Fruit fly (Drosophila melanogaster) whole organism, embryonic: ENCODE measurements around the gene CG33934.

ENCODE experiments used
- Blimp-1 ChIP-seq: fragments of 200-800 bp; sonication (Bioruptor generic); optimal IDR thresholded peaks from 3 replicates; lab custom pipeline; 2018; ENCODE audit warnings: missing biosample characterization, missing genetic modification characterization, mild to moderate bottlenecking, moderate library complexity, missing genetic modification reagents
- CG10959 ChIP-seq: fragments of 200-800 bp; sonication (Bioruptor generic); IDR thresholded peaks from 2 replicates; pipeline ENCODE4 v1.3.6; 2022; ENCODE audit warnings: missing biosample characterization, missing genetic modification characterization
- CG11398 ChIP-seq: fragments of 200-800 bp; sonication (Bioruptor generic); optimal IDR thresholded peaks from 2 replicates; lab custom pipeline; 2016; ENCODE audit warnings: missing biosample characterization, missing genetic modification characterization
- CG12299 ChIP-seq: fragments of 200-800 bp; sonication (Bioruptor generic); optimal IDR thresholded peaks from 2 replicates; lab custom pipeline; 2018; ENCODE audit warnings: missing biosample characterization, mild to moderate bottlenecking, missing genetic modification characterization
- CG12659 ChIP-seq: fragments of 200-800 bp; sonication (Bioruptor generic); optimal IDR thresholded peaks from 3 replicates; lab custom pipeline; 2017; ENCODE audit warnings: mild to moderate bottlenecking, missing biosample characterization, missing genetic modification reagents, missing genetic modification characterization
- CG12769 ChIP-seq: fragments of 200-800 bp; sonication (Bioruptor generic); optimal IDR thresholded peaks from 2 replicates; lab custom pipeline; 2019; ENCODE audit warnings: missing biosample characterization, mild to moderate bottlenecking, missing genetic modification characterization, moderate library complexity
- CG14710 ChIP-seq: fragments of 200-800 bp; sonication (Bioruptor generic); optimal IDR thresholded peaks from 3 replicates; lab custom pipeline; 2019; ENCODE audit warnings: missing biosample characterization, mild to moderate bottlenecking, missing genetic modification characterization, moderate library complexity
- CG1647 ChIP-seq: fragments of 200-800 bp; sonication (Bioruptor generic); optimal IDR thresholded peaks from 3 replicates; lab custom pipeline; 2016; ENCODE audit warnings: missing biosample characterization, missing genetic modification characterization
- CG17361 ChIP-seq: fragments of 200-800 bp; sonication (Bioruptor generic); IDR thresholded peaks from 3 replicates; pipeline ENCODE4 v1.3.6; 2022; ENCODE audit warnings: missing biosample characterization, missing genetic modification characterization
- CG2678 ChIP-seq: fragments of 200-800 bp; sonication (Bioruptor generic); optimal IDR thresholded peaks from 3 replicates; lab custom pipeline; 2019; ENCODE audit warnings: missing biosample characterization, mild to moderate bottlenecking, missing genetic modification characterization, moderate library complexity
- CG30020 ChIP-seq: fragments of 200-800 bp; optimal IDR thresholded peaks from 2 replicates; lab custom pipeline; 2019; ENCODE audit warnings: missing biosample characterization, mild to moderate bottlenecking, missing genetic modification characterization, moderate library complexity
- CG4360 ChIP-seq: fragments of 200-800 bp; sonication (Bioruptor generic); IDR thresholded peaks from 2 replicates; pipeline ENCODE4 v1.3.6; 2022; ENCODE audit warnings: missing biosample characterization, missing genetic modification characterization
- CG43689 ChIP-seq: fragments of 200-800 bp; sonication (Bioruptor generic); IDR thresholded peaks from 2 replicates; pipeline ENCODE4 v1.3.6; 2022; ENCODE audit warnings: missing biosample characterization, missing genetic modification characterization
- CG4730 ChIP-seq: fragments of 200-800 bp; sonication (Bioruptor generic); IDR thresholded peaks from 2 replicates; pipeline ENCODE4 v1.3.6; 2022; ENCODE audit warnings: missing biosample characterization, missing genetic modification characterization
- CG4854 ChIP-seq: fragments of 200-800 bp; sonication (Bioruptor generic); optimal IDR thresholded peaks from 2 replicates; lab custom pipeline; 2016; ENCODE audit warnings: missing biosample characterization, missing genetic modification characterization, inconsistent platforms
- CG6765 ChIP-seq: fragments of 200-800 bp; sonication (Bioruptor generic); optimal IDR thresholded peaks from 3 replicates; lab custom pipeline; 2017; ENCODE audit warnings: missing biosample characterization, mild to moderate bottlenecking, missing genetic modification characterization
- CG6791 ChIP-seq: fragments of 200-800 bp; sonication (Bioruptor generic); IDR thresholded peaks from 3 replicates; pipeline ENCODE4 v1.3.6; 2022; ENCODE audit warnings: missing biosample characterization, missing genetic modification characterization; ENCODE audit not compliant: partially characterized antibody
- CG8478 ChIP-seq: fragments of >200 bp; optimal IDR thresholded peaks from 2 replicates; lab custom pipeline; 2018
- CkIIα-i1 ChIP-seq: fragments of 200-800 bp; sonication (Bioruptor generic); IDR thresholded peaks from 2 replicates; pipeline ENCODE4 v1.3.6; 2022; ENCODE audit warnings: missing biosample characterization, missing genetic modification characterization
- D19B ChIP-seq: fragments of 200-800 bp; sonication (Bioruptor generic); optimal IDR thresholded peaks from 2 replicates; lab custom pipeline; 2017; ENCODE audit warnings: missing biosample characterization, mild to moderate bottlenecking, missing genetic modification characterization
- Dad ChIP-seq: fragments of 200-800 bp; sonication (Bioruptor generic); optimal IDR thresholded peaks from 3 replicates; lab custom pipeline; 2016; ENCODE audit warnings: missing biosample characterization, missing genetic modification characterization
- Doc2 ChIP-seq: fragments of 200-800 bp; sonication (Bioruptor generic); IDR thresholded peaks from 2 replicates; pipeline ENCODE4 v1.3.6; 2022; ENCODE audit warnings: missing biosample characterization, missing genetic modification characterization
- Dp ChIP-seq: fragments of 200-800 bp; sonication (Bioruptor generic); optimal IDR thresholded peaks from 2 replicates; lab custom pipeline; 2018; ENCODE audit warnings: missing biosample characterization, mild to moderate bottlenecking, missing genetic modification characterization, moderate library complexity
- H15 ChIP-seq: fragments of 200-800 bp; sonication (Bioruptor generic); IDR thresholded peaks from 3 replicates; pipeline ENCODE4 v1.3.6; 2022; ENCODE audit warnings: missing biosample characterization, missing genetic modification characterization
- HLH4C ChIP-seq: fragments of 200-800 bp; sonication (Bioruptor generic); IDR thresholded peaks from 3 replicates; pipeline ENCODE4 v1.3.6; 2022; ENCODE audit warnings: missing biosample characterization, missing genetic modification characterization; ENCODE audit not compliant: partially characterized antibody
- HLHmδ ChIP-seq: fragments of 200-800 bp; sonication (Bioruptor generic); optimal IDR thresholded peaks from 2 replicates; lab custom pipeline; 2018; ENCODE audit warnings: missing biosample characterization, mild to moderate bottlenecking, missing genetic modification characterization, moderate library complexity
- Lim3 ChIP-seq: fragments of 200-800 bp; sonication (Bioruptor generic); IDR thresholded peaks from 2 replicates; pipeline ENCODE4 v1.3.6; 2022; ENCODE audit warnings: missing biosample characterization, missing genetic modification characterization
- Nf-YA ChIP-seq: fragments of 200-800 bp; sonication (Bioruptor generic); IDR thresholded peaks from 2 replicates; pipeline ENCODE4 v1.3.6; 2022; ENCODE audit warnings: missing biosample characterization, missing genetic modification characterization
- Nf-YC ChIP-seq: fragments of 200-800 bp; optimal IDR thresholded peaks from 3 replicates; lab custom pipeline; 2019; ENCODE audit warnings: missing biosample characterization, mild to moderate bottlenecking, missing genetic modification characterization, moderate library complexity
- Sox100B ChIP-seq: fragments of 200-800 bp; sonication (Bioruptor generic); optimal IDR thresholded peaks from 3 replicates; lab custom pipeline; 2018; ENCODE audit warnings: missing biosample characterization, mild to moderate bottlenecking, missing genetic modification characterization
- Vsx1 ChIP-seq: fragments of 200-800 bp; sonication (Bioruptor generic); optimal IDR thresholded peaks from 2 replicates; lab custom pipeline; 2017; ENCODE audit warnings: missing biosample characterization, mild to moderate bottlenecking, missing genetic modification characterization, missing genetic modification reagents
- chif ChIP-seq, 2 experiments: fragments of 200-800 bp; sonication (Bioruptor generic); optimal IDR thresholded peaks; 3 replicates each; lab custom pipeline; 2016; ENCODE audit warnings: missing biosample characterization in 2 of 2, missing genetic modification characterization in 2 of 2
- ci ChIP-seq: fragments of 200-800 bp; sonication (Bioruptor generic); IDR thresholded peaks from 3 replicates; pipeline ENCODE4 v1.3.6; 2022; ENCODE audit warnings: missing biosample characterization, missing genetic modification characterization
- danr ChIP-seq: fragments of 200-800 bp; sonication (Bioruptor generic); IDR thresholded peaks from 2 replicates; pipeline ENCODE4 v1.3.6; 2022; ENCODE audit warnings: missing biosample characterization, missing genetic modification characterization
- ewg ChIP-seq: fragments of 200-800 bp; sonication (Bioruptor generic); optimal IDR thresholded peaks from 3 replicates; lab custom pipeline; 2017; ENCODE audit warnings: mild to moderate bottlenecking, missing biosample characterization, missing genetic modification reagents, missing genetic modification characterization
- fd64A ChIP-seq: fragments of 200-800 bp; sonication (Bioruptor generic); optimal IDR thresholded peaks from 3 replicates; lab custom pipeline; 2018; ENCODE audit warnings: missing biosample characterization, mild to moderate bottlenecking, missing genetic modification characterization
- gro ChIP-seq: fragments of 200-800 bp; sonication (Bioruptor generic); optimal IDR thresholded peaks from 2 replicates; lab custom pipeline; 2016; ENCODE audit warnings: missing biosample characterization, missing genetic modification characterization
- her ChIP-seq: fragments of 200-800 bp; sonication (Bioruptor generic); optimal IDR thresholded peaks from 2 replicates; lab custom pipeline; 2016; ENCODE audit warnings: missing biosample characterization, missing genetic modification characterization
- insv ChIP-seq, 2 experiments: fragments of 200-800 bp; sonication (Bioruptor generic); optimal IDR thresholded peaks; 3 replicates each; lab custom pipeline; 2016 to 2018; ENCODE audit warnings: missing biosample characterization in 2 of 2, missing genetic modification characterization in 2 of 2
- kni ChIP-seq: fragments of 200-800 bp; sonication (Bioruptor generic); optimal IDR thresholded peaks from 3 replicates; lab custom pipeline; 2017; ENCODE audit warnings: mild to moderate bottlenecking, missing biosample characterization, missing genetic modification reagents, missing genetic modification characterization
- lmd ChIP-seq: fragments of 200-800 bp; sonication (Bioruptor generic); IDR thresholded peaks from 2 replicates; pipeline ENCODE4 v1.3.6; 2022; ENCODE audit warnings: missing biosample characterization, missing genetic modification characterization
- nau ChIP-seq: fragments of 200-800 bp; sonication (Bioruptor generic); optimal IDR thresholded peaks from 3 replicates; lab custom pipeline; 2017; ENCODE audit warnings: missing biosample characterization, mild to moderate bottlenecking, missing genetic modification characterization, missing genetic modification reagents
- p53 ChIP-seq: fragments of 200-800 bp; sonication (Bioruptor generic); optimal IDR thresholded peaks from 2 replicates; lab custom pipeline; 2016; ENCODE audit warnings: missing biosample characterization, missing genetic modification characterization
- pb ChIP-seq: fragments of 200-800 bp; sonication (Bioruptor generic); optimal IDR thresholded peaks from 3 replicates; lab custom pipeline; 2016; ENCODE audit warnings: missing biosample characterization, missing genetic modification characterization
- slou ChIP-seq: fragments of 200-800 bp; sonication (Bioruptor generic); optimal IDR thresholded peaks from 3 replicates; lab custom pipeline; 2016; ENCODE audit warnings: missing biosample characterization, missing genetic modification characterization
- sna ChIP-seq: fragments of 200-800 bp; sonication (Bioruptor generic); IDR thresholded peaks from 2 replicates; pipeline ENCODE4 v1.3.6; 2022; ENCODE audit warnings: missing biosample characterization, missing genetic modification characterization; ENCODE audit not compliant: partially characterized antibody
- ssp ChIP-seq: fragments of 200-800 bp; sonication (Bioruptor generic); IDR thresholded peaks from 2 replicates; pipeline ENCODE4 v1.3.6; 2022; ENCODE audit warnings: missing biosample characterization, missing genetic modification characterization
- unc-4 ChIP-seq: fragments of 200-800 bp; sonication (Bioruptor generic); IDR thresholded peaks from 2 replicates; pipeline ENCODE4 v1.3.6; 2022; ENCODE audit warnings: missing biosample characterization, missing genetic modification characterization; ENCODE audit not compliant: partially characterized antibody
- zen ChIP-seq: fragments of 200-800 bp; sonication (Bioruptor generic); optimal IDR thresholded peaks from 3 replicates; lab custom pipeline; 2018; ENCODE audit warnings: missing biosample characterization, mild to moderate bottlenecking, missing genetic modification characterization, moderate library complexity
- zfh2 ChIP-seq: fragments of 200-800 bp; sonication (Bioruptor generic); optimal IDR thresholded peaks from 2 replicates; lab custom pipeline; 2016; ENCODE audit warnings: missing biosample characterization, missing genetic modification characterization

The CG33934 gene

DNA sequence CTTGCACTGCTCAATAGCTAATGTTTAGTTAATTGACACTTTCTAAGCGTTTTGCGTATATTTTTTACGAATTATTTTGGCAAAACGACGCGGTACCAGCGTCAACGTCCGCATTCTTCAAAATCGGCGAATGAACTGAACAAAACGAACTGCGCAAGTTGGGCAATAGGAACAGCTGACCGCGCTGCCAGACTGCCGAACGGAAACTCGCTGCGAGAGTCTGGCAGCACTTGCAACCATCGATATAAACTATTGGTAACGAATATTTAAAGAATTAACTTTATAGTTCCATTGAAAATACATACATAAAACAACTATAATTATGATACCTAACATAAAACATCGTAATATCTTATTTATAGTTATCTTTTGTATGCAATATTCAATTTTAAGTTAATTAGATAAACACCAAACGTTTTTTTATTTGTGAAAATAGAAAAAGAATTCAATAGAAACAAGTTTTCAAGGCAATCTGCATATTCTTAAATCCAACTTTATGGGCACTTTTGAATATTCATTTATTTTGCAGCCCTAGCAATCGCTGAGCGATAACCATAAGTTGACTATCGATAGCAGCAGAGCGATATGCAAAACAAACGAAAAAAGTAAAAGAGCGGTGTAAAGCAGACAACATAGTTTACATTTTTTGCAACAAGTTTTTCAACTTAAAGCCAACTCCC lies 34.0 kb upstream of the CG33934 start, which contains the start of the genes Hs6st and MED25 (continued):
- peak; percentile 69 for TF ChIP-seq Blimp-1 (GFP tag; lab: Kevin White, UChicago)
- TF ChIP-seq chif (GFP tag; optimal IDR thresholded peaks at IDR 0.05; lab: Kevin White, UChicago) = no peak
- no peak for TF ChIP-seq CG12299
- TF ChIP-seq CG6791 (GFP tag; lab: Robert Waterston, UW) = peak; percentile 71
- TF ChIP-seq CG17361 (GFP tag; lab: Robert Waterston, UW) = peak; percentile 58; the same call in 2 of the 3 replicates
- TF ChIP-seq CG8478 = no peak
- no peak for TF ChIP-seq pb
- no peak for TF ChIP-seq CG2678 (tag; lab: Kevin White, UChicago)
- TF ChIP-seq H15 (GFP tag; lab: Robert Waterston, UW) = no peak
- TF ChIP-seq danr = no peak
- no peak for TF ChIP-seq CG11398 (GFP tag; lab: Kevin White, UChicago)
- no peak for TF ChIP-seq Lim3
- TF ChIP-seq slou (GFP tag; lab: Kevin White, UChicago) = no peak
- no peak for TF ChIP-seq Doc2
- no peak for TF ChIP-seq CG43689
- TF ChIP-seq CG12769 (tag; lab: Kevin White, UChicago) = no peak
- no peak for TF ChIP-seq ssp (GFP tag; lab: Robert Waterston, UW)
- TF ChIP-seq Nf-YA (GFP tag; lab: Robert Waterston, UW) = 0 out of 2 replicates have a peak, but pooled peaks have one; percentile 9
- peak; percentile 73 for TF ChIP-seq CG12659 (GFP tag; lab: Kevin White, UChicago)
- TF ChIP-seq Vsx1 = no peak
- TF ChIP-seq CG30020 (tag; lab: Kevin White, UChicago) = peak; percentile 40
- TF ChIP-seq ewg (GFP tag; lab: Kevin White, UChicago) = peak; percentile 81
- TF ChIP-seq Dp (GFP tag; lab: Kevin White, UChicago) = peak; percentile 49
- no peak for TF ChIP-seq Sox100B (GFP tag; lab: Kevin White, UChicago)
- TF ChIP-seq HLHmδ (GFP tag; lab: Kevin White, UChicago) = no peak
- peak; percentile 18 for TF ChIP-seq her (GFP tag; lab: Kevin White, UChicago)
- no peak for TF ChIP-seq gro (GFP tag; lab: Kevin White, UChicago)
- TF ChIP-seq zfh2 (GFP tag; lab: Kevin White, UChicago) = no peak
- TF ChIP-seq CG4360 = no peak
- TF ChIP-seq CG6765 (GFP tag; lab: Kevin White, UChicago) = peak; percentile 17
- no peak for TF ChIP-seq fd64A (GFP tag; lab: Kevin White, UChicago)
- peak; percentile 67 for TF ChIP-seq sna (GFP tag; lab: Robert Waterston, UW)
- TF ChIP-seq HLH4C (GFP tag; lab: Robert Waterston, UW) = peak; percentile 78
- TF ChIP-seq CG10959 (GFP tag; lab: Robert Waterston, UW) = peak; percentile 29; the same call in 1 of the 2 replicates
- TF ChIP-seq CkIIα-i1 (GFP tag; lab: Robert Waterston, UW) = no peak
- TF ChIP-seq kni (GFP tag; lab: Kevin White, UChicago) = peak; percentile 50
- no peak for TF ChIP-seq nau (GFP tag; lab: Kevin White, UChicago)
- TF ChIP-seq CG1647 (GFP tag; lab: Kevin White, UChicago) = peak; percentile 41
- TF ChIP-seq Dad (GFP tag; lab: Kevin White, UChicago) = peak; percentile 30
- TF ChIP-seq lmd (GFP tag; lab: Robert Waterston, UW) = no peak
- no peak for TF ChIP-seq CG4854 (GFP tag; lab: Kevin White, UChicago)
- peak; percentile 71 for TF ChIP-seq unc-4
- TF ChIP-seq p53 (GFP tag; lab: Kevin White, UChicago) = no peak
- TF ChIP-seq insv (GFP tag; optimal IDR thresholded peaks at IDR 0.05; lab: Kevin White, UChicago) = peak in 1 of 2 experiments; percentile 48
- TF ChIP-seq CG14710 (tag; lab: Kevin White, UChicago) = peak; percentile 88
- no peak for TF ChIP-seq CG4730
- TF ChIP-seq D19B = no peak
- peak; percentile 29; the same call in 2 of the 3 replicates for TF ChIP-seq ci (GFP tag; lab: Robert Waterston, UW)
- TF ChIP-seq zen (tag; lab: Kevin White, UChicago) = no peak
- TF ChIP-seq Nf-YC = no peak
